Fruit fly (Drosophila melanogaster) whole organism, prepupa: ENCODE measurements around the gene CG42404.

Experiments
- Blimp-1 ChIP-seq: fragments of 200-800 bp; sonication (Bioruptor generic); optimal IDR thresholded peaks from 3 replicates; lab custom pipeline; 2017; ENCODE audit warnings: missing biosample characterization, missing genetic modification characterization, mild to moderate bottlenecking, moderate library complexity, missing genetic modification reagents
- CG10631 ChIP-seq: fragments of 200-800 bp; sonication (Bioruptor generic); optimal IDR thresholded peaks from 2 replicates; lab custom pipeline; 2016; ENCODE audit warnings: missing biosample characterization, missing genetic modification characterization
- CG16779 ChIP-seq: fragments of 200-800 bp; sonication (Bioruptor generic); optimal IDR thresholded peaks from 3 replicates; lab custom pipeline; 2017; ENCODE audit warnings: missing biosample characterization, mild to moderate bottlenecking, missing genetic modification characterization
- CG6808 ChIP-seq: fragments of 200-800 bp; sonication (Bioruptor generic); optimal IDR thresholded peaks from 3 replicates; lab custom pipeline; 2017; ENCODE audit warnings: missing biosample characterization, missing genetic modification characterization, mild to moderate bottlenecking, moderate library complexity, missing genetic modification reagents
- CG7368 ChIP-seq: fragments of 200-800 bp; sonication (Bioruptor generic); optimal IDR thresholded peaks from 3 replicates; lab custom pipeline; 2016; ENCODE audit warnings: missing biosample characterization, missing genetic modification characterization
- CG8319 ChIP-seq: fragments of 200-800 bp; sonication (Bioruptor generic); optimal IDR thresholded peaks from 3 replicates; lab custom pipeline; 2016; ENCODE audit warnings: missing biosample characterization, missing genetic modification characterization
- Ets21C ChIP-seq: fragments of 200-800 bp; sonication (Bioruptor generic); optimal IDR thresholded peaks from 3 replicates; lab custom pipeline; 2016; ENCODE audit warnings: missing biosample characterization, missing genetic modification characterization
- Gug ChIP-seq: fragments of 200-800 bp; sonication (Bioruptor generic); IDR thresholded peaks from 2 replicates; pipeline ENCODE4 v1.3.6; 2022; ENCODE audit warnings: missing biosample characterization, missing genetic modification characterization
- Hr39 ChIP-seq: fragments of 200-800 bp; sonication (Bioruptor generic); optimal IDR thresholded peaks from 2 replicates; lab custom pipeline; 2016; ENCODE audit warnings: missing biosample characterization, missing genetic modification characterization
- OdsH ChIP-seq: fragments of 200-800 bp; sonication (Bioruptor generic); optimal IDR thresholded peaks from 3 replicates; lab custom pipeline; 2016; ENCODE audit warnings: missing biosample characterization, missing genetic modification characterization
- achi ChIP-seq: fragments of 200-800 bp; sonication (Bioruptor generic); optimal IDR thresholded peaks from 3 replicates; lab custom pipeline; 2016; ENCODE audit warnings: missing biosample characterization, missing genetic modification characterization
- pdm3 ChIP-seq: fragments of 200-800 bp; sonication (Bioruptor generic); optimal IDR thresholded peaks from 3 replicates; lab custom pipeline; 2016; ENCODE audit warnings: missing biosample characterization, missing genetic modification characterization
- salr ChIP-seq, 2 experiments: fragments of 200-800 bp; sonication (Bioruptor generic); optimal IDR thresholded peaks; 3 replicates each; lab custom pipeline; 2016 to 2018; ENCODE audit warnings: missing biosample characterization in 2 of 2, missing genetic modification characterization in 2 of 2, mild to moderate bottlenecking in 1 of 2

DNA sequence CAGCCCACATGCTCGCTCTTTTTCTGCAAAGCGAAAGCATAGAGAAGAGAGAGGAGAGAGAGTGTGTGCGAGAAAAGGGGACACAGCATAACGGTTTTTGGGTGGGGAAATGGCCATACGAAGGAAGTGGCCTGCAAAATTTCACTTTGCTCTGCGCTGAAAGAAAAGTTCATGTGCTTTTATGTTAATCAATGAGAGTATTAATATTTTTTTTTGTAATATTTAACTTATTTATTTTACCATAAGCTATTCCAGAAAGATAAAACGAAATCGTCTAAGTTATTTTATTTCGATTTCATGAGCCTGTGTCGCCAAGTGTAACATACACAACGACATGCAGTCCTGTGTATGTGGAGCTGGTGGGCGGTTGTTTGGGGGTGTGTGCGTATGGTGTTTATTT, 560 bp downstream of the CG42404 start:
- TF ChIP-seq CG8319 (GFP tag; lab: Kevin White, UChicago) (no peak), OdsH (GFP tag; lab: Kevin White, UChicago) (no peak), CG10631 (peak; percentile 66), salr (GFP tag; optimal IDR thresholded peaks at IDR 0.05; lab: Kevin White, UChicago) (no peak), Gug (GFP tag; lab: Robert Waterston, UW) (peak; percentile 58), CG6808 (GFP tag; lab: Kevin White, UChicago) (no peak), CG7368 (no peak), CG16779 (no peak), Ets21C (GFP tag; lab: Kevin White, UChicago) (no peak), Hr39 (GFP tag; lab: Kevin White, UChicago) (peak; percentile 21), achi (GFP tag; lab: Kevin White, UChicago) (peak; percentile 72), Blimp-1 (no peak), pdm3 (GFP tag; lab: Kevin White, UChicago) (no peak)
